Fruit fly (Drosophila melanogaster) whole organism: ENCODE data around the gene Tre1.

Source experiments
- EcR ChIP-seq, 2 experiments: fragments of >200 bp; optimal IDR thresholded peaks; 2 replicates each; lab custom pipeline; 2017; ENCODE audit warnings: missing biosample characterization in 2 of 2, missing genetic modification characterization in 2 of 2, missing genetic modification reagents in 2 of 2
- psq ChIP-seq: fragments of >200 bp; optimal IDR thresholded peaks from 2 replicates; lab custom pipeline; 2017
- usp ChIP-seq: fragments of >200 bp; optimal IDR thresholded peaks from 2 replicates; lab custom pipeline; 2017; ENCODE audit warnings: missing biosample characterization, missing genetic modification characterization, mixed read lengths

DNA sequence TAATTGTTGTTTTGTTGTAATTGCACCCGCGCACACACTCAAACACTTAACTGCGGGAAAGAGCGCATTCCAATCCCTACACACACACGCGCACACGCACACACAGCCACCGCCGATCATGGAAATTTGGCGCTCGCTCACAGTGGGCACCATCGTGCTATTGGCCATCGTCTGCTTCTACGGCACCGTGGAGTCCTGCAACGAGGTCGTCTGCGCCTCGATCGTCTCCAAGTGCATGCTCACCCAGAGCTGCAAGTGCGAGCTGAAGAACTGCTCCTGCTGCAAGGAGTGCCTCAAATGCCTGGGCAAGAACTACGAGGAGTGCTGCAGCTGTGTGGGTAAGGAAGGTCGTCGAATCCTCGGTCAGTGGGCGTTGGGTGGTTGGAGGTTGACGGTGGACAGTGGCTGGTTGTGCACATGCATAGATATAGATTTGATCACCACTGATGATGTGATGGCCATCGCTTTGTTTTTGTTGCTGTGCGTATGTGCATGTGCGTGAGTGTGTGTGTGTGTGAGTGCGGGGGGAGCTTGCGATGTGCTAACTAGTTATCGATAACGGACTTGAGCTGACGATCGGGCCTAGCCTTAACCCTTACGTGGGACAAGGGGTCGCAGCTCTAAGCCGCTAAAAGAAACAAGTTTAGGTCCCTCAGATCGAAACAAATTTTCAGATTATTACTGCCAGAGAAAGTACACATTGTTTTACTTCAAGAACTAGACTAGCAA lies 11.0 kb upstream of the Tre1 start:
- TF ChIP-seq EcR (GFP tag; optimal IDR thresholded peaks at IDR 0.05; lab: Kevin White, UChicago): no peak
- no peak for TF ChIP-seq usp (GFP tag; lab: Kevin White, UChicago)
- TF ChIP-seq psq (lab: Kevin White, UChicago): no peak
